Worm (Caenorhabditis elegans): ENCODE measurements around the gene mom-2.

DNA sequence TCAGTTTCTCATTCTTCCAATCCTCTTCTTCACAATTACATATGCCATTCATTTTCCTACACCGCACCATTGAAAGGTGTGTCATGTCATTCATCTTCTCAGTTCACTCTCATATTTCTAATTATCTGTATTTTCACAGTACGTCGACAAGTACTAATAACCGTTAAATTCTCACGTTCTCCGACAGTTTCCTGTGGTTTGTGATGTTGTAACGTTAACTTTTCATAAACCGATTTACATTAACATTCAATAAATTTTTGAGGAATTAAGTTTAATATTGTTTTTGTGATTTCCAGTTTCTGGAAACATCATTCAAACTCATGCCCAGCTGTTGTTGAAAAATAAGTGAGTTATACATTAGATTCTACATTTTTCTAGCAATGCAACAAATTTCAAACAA is 21.4 kb upstream of the mom-2 start, which contains the start of gene tmd-2:
- TF ChIP-seq pha-4 (tag; optimal IDR thresholded peaks at IDR 0.05): no peak
- no peak for TF ChIP-seq zim-3 (tag; optimal IDR thresholded peaks at IDR 0.05)
- no peak for TF ChIP-seq sea-2 (GFP tag; IDR thresholded peaks at IDR 0.05)

All from whole organism, young adult.